Fruit fly (Drosophila melanogaster) whole organism, embryonic: ENCODE results near the gene Cad89D.

Source experiments
- Aef1 ChIP-seq: fragments of 200-800 bp; sonication (Bioruptor generic); IDR thresholded peaks from 3 replicates; pipeline ENCODE4 v1.3.6; 2022; ENCODE audit warnings: missing biosample characterization, missing genetic modification characterization
- CG10267 ChIP-seq: fragments of 200-800 bp; sonication (Bioruptor generic); optimal IDR thresholded peaks from 2 replicates; lab custom pipeline; 2018; ENCODE audit warnings: missing biosample characterization, mild to moderate bottlenecking, missing genetic modification characterization, moderate library complexity
- CG15514 ChIP-seq: fragments of 200-800 bp; sonication (Bioruptor generic); optimal IDR thresholded peaks from 3 replicates; lab custom pipeline; 2017; ENCODE audit warnings: missing biosample characterization, missing genetic modification characterization, mild to moderate bottlenecking, moderate library complexity, missing genetic modification reagents
- CG1602 ChIP-seq: fragments of 200-800 bp; sonication (Bioruptor generic); optimal IDR thresholded peaks from 3 replicates; lab custom pipeline; 2016; ENCODE audit warnings: missing biosample characterization, missing genetic modification characterization
- CG2199 ChIP-seq: fragments of 200-800 bp; sonication (Bioruptor generic); IDR thresholded peaks from 3 replicates; pipeline ENCODE4 v1.3.6; 2022; ENCODE audit warnings: missing biosample characterization, missing genetic modification characterization
- CG30020 ChIP-seq: fragments of 200-800 bp; optimal IDR thresholded peaks from 2 replicates; lab custom pipeline; 2019; ENCODE audit warnings: missing biosample characterization, mild to moderate bottlenecking, missing genetic modification characterization, moderate library complexity
- CG31365 ChIP-seq: fragments of 200-800 bp; sonication (Bioruptor generic); optimal IDR thresholded peaks from 2 replicates; lab custom pipeline; 2018; ENCODE audit warnings: missing biosample characterization, mild to moderate bottlenecking, missing genetic modification characterization
- CG32532 ChIP-seq: fragments of 200-800 bp; sonication (Bioruptor generic); IDR thresholded peaks from 2 replicates; pipeline ENCODE4 v1.3.6; 2022; ENCODE audit warnings: missing biosample characterization, missing genetic modification characterization
- CG34224 ChIP-seq: fragments of 200-800 bp; sonication (Bioruptor generic); IDR thresholded peaks from 3 replicates; pipeline ENCODE4 v1.3.6; 2022; ENCODE audit warnings: missing biosample characterization, missing genetic modification characterization; ENCODE audit not compliant: partially characterized antibody
- CG4820 ChIP-seq: fragments of 200-800 bp; sonication (Bioruptor generic); optimal IDR thresholded peaks from 3 replicates; lab custom pipeline; 2016; ENCODE audit warnings: missing biosample characterization, missing genetic modification characterization
- CG6272 ChIP-seq: fragments of 200-800 bp; sonication (Bioruptor generic); IDR thresholded peaks from 2 replicates; pipeline ENCODE4 v1.3.6; 2022; ENCODE audit warnings: missing biosample characterization, missing genetic modification characterization
- CG6683 ChIP-seq: fragments of 200-800 bp; sonication (Bioruptor generic); optimal IDR thresholded peaks from 2 replicates; lab custom pipeline; 2017; ENCODE audit warnings: missing biosample characterization, mild to moderate bottlenecking, missing genetic modification characterization, missing genetic modification reagents
- CG6689 ChIP-seq: fragments of 200-800 bp; sonication (Bioruptor generic); IDR thresholded peaks from 2 replicates; pipeline ENCODE4 v1.3.6; 2022; ENCODE audit warnings: missing biosample characterization, missing genetic modification characterization
- CG6854 ChIP-seq: fragments of 200-800 bp; sonication (Bioruptor generic); optimal IDR thresholded peaks from 3 replicates; lab custom pipeline; 2017; ENCODE audit warnings: missing biosample characterization, mild to moderate bottlenecking, missing genetic modification characterization
- CG7839 ChIP-seq: fragments of 200-800 bp; sonication (Bioruptor generic); optimal IDR thresholded peaks from 3 replicates; lab custom pipeline; 2018; ENCODE audit warnings: missing biosample characterization, mild to moderate bottlenecking, missing genetic modification characterization, moderate library complexity
- CG7928 ChIP-seq: fragments of 200-800 bp; sonication (Bioruptor generic); optimal IDR thresholded peaks from 2 replicates; lab custom pipeline; 2017; ENCODE audit warnings: missing biosample characterization, mild to moderate bottlenecking, missing genetic modification characterization
- CG9437 ChIP-seq: fragments of 200-800 bp; sonication (Bioruptor generic); optimal IDR thresholded peaks from 2 replicates; lab custom pipeline; 2018; ENCODE audit warnings: missing biosample characterization, mild to moderate bottlenecking, missing genetic modification characterization
- CG9727 ChIP-seq: fragments of 200-800 bp; sonication (Bioruptor generic); optimal IDR thresholded peaks from 3 replicates; lab custom pipeline; 2017; ENCODE audit warnings: missing biosample characterization, mild to moderate bottlenecking, missing genetic modification characterization
- Camta ChIP-seq: fragments of 200-800 bp; sonication (Bioruptor generic); optimal IDR thresholded peaks from 2 replicates; lab custom pipeline; 2016; ENCODE audit warnings: missing biosample characterization, missing genetic modification characterization
- D19A ChIP-seq: fragments of 200-800 bp; optimal IDR thresholded peaks from 3 replicates; lab custom pipeline; 2019; ENCODE audit warnings: missing biosample characterization, mild to moderate bottlenecking, missing genetic modification characterization, moderate library complexity
- Dref ChIP-seq: fragments of 200-800 bp; sonication (Bioruptor generic); IDR thresholded peaks from 2 replicates; pipeline ENCODE4 v1.3.6; 2022; ENCODE audit warnings: missing biosample characterization, missing genetic modification characterization
- Drgx ChIP-seq: fragments of 200-800 bp; sonication (Bioruptor generic); IDR thresholded peaks from 2 replicates; pipeline ENCODE4 v1.3.6; 2022; ENCODE audit warnings: missing biosample characterization, missing genetic modification characterization
- E2f1 ChIP-seq: fragments of 200-800 bp; sonication (Bioruptor generic); IDR thresholded peaks from 2 replicates; pipeline ENCODE4 v1.3.6; 2022; ENCODE audit warnings: missing biosample characterization, missing genetic modification characterization
- HmgZ ChIP-seq: fragments of 200-800 bp; sonication (Bioruptor generic); optimal IDR thresholded peaks from 2 replicates; lab custom pipeline; 2018; ENCODE audit warnings: missing biosample characterization, mild to moderate bottlenecking, missing genetic modification characterization
- Hmr ChIP-seq: fragments of 200-800 bp; sonication (Bioruptor generic); optimal IDR thresholded peaks from 3 replicates; lab custom pipeline; 2017; ENCODE audit warnings: mild to moderate bottlenecking, missing biosample characterization, missing genetic modification reagents, missing genetic modification characterization
- Hsf ChIP-seq: fragments of 200-800 bp; sonication (Bioruptor generic); optimal IDR thresholded peaks from 3 replicates; lab custom pipeline; 2016; ENCODE audit warnings: missing biosample characterization, missing genetic modification characterization
- Lhr ChIP-seq: fragments of 200-800 bp; sonication (Bioruptor generic); optimal IDR thresholded peaks from 3 replicates; lab custom pipeline; 2017; ENCODE audit warnings: mild to moderate bottlenecking, missing biosample characterization, missing genetic modification reagents, missing genetic modification characterization
- Lim3 ChIP-seq: fragments of 200-800 bp; sonication (Bioruptor generic); IDR thresholded peaks from 2 replicates; pipeline ENCODE4 v1.3.6; 2022; ENCODE audit warnings: missing biosample characterization, missing genetic modification characterization
- NC2α ChIP-seq: fragments of 200-800 bp; sonication (Bioruptor generic); optimal IDR thresholded peaks from 2 replicates; lab custom pipeline; 2016; ENCODE audit warnings: missing biosample characterization, missing genetic modification characterization
- NfI ChIP-seq: fragments of 200-800 bp; sonication (Bioruptor generic); optimal IDR thresholded peaks from 3 replicates; lab custom pipeline; 2018; ENCODE audit warnings: missing biosample characterization, mild to moderate bottlenecking, missing genetic modification characterization, moderate library complexity
- Rx ChIP-seq: fragments of 200-800 bp; sonication (Bioruptor generic); IDR thresholded peaks from 2 replicates; pipeline ENCODE4 v1.3.6; 2022; ENCODE audit warnings: missing biosample characterization, missing genetic modification characterization
- ara ChIP-seq: fragments of 200-800 bp; sonication (Bioruptor generic); IDR thresholded peaks from 2 replicates; pipeline ENCODE4 v1.3.6; 2022; ENCODE audit warnings: missing biosample characterization, missing genetic modification characterization
- az2 ChIP-seq: fragments of 200-800 bp; sonication (Bioruptor generic); optimal IDR thresholded peaks from 3 replicates; lab custom pipeline; 2016; ENCODE audit warnings: missing biosample characterization, missing genetic modification characterization
- bbx ChIP-seq: fragments of 200-800 bp; sonication (Bioruptor generic); IDR thresholded peaks from 2 replicates; pipeline ENCODE4 v1.3.6; 2022; ENCODE audit warnings: missing biosample characterization, missing genetic modification characterization; ENCODE audit not compliant: partially characterized antibody
- bcd ChIP-seq: fragments of 200-800 bp; sonication (Bioruptor generic); optimal IDR thresholded peaks from 2 replicates; lab custom pipeline; 2017; ENCODE audit warnings: missing biosample characterization, mild to moderate bottlenecking, missing genetic modification characterization
- btn ChIP-seq: fragments of 200-800 bp; sonication (Bioruptor generic); optimal IDR thresholded peaks from 2 replicates; lab custom pipeline; 2016; ENCODE audit warnings: missing biosample characterization, missing genetic modification characterization
- cato ChIP-seq: fragments of 200-800 bp; sonication (Bioruptor generic); optimal IDR thresholded peaks from 2 replicates; lab custom pipeline; 2016; ENCODE audit warnings: missing biosample characterization, missing genetic modification characterization, borderline replicate concordance
- caup ChIP-seq: fragments of 200-800 bp; sonication (Bioruptor generic); optimal IDR thresholded peaks from 3 replicates; lab custom pipeline; 2017; ENCODE audit warnings: missing biosample characterization, mild to moderate bottlenecking, missing genetic modification characterization, moderate library complexity; ENCODE audit not compliant: severe bottlenecking
- chm ChIP-seq: fragments of 200-800 bp; sonication (Bioruptor generic); IDR thresholded peaks from 2 replicates; pipeline ENCODE4 v1.3.6; 2022; ENCODE audit warnings: missing biosample characterization, missing genetic modification characterization
- chn ChIP-seq: fragments of 200-800 bp; sonication (Bioruptor generic); optimal IDR thresholded peaks from 2 replicates; lab custom pipeline; 2016; ENCODE audit warnings: missing biosample characterization, missing genetic modification characterization
- corto ChIP-seq: fragments of 200-800 bp; sonication (Bioruptor generic); optimal IDR thresholded peaks from 2 replicates; lab custom pipeline; 2016; ENCODE audit warnings: missing biosample characterization, mild to moderate bottlenecking, missing genetic modification characterization, moderate library complexity
- danr ChIP-seq: fragments of 200-800 bp; sonication (Bioruptor generic); IDR thresholded peaks from 2 replicates; pipeline ENCODE4 v1.3.6; 2022; ENCODE audit warnings: missing biosample characterization, missing genetic modification characterization
- dimm ChIP-seq: fragments of 200-800 bp; sonication (Bioruptor generic); IDR thresholded peaks from 2 replicates; pipeline ENCODE4 v1.3.6; 2022; ENCODE audit warnings: missing biosample characterization, missing genetic modification characterization
- ems ChIP-seq: fragments of 200-800 bp; sonication (Bioruptor generic); optimal IDR thresholded peaks from 3 replicates; lab custom pipeline; 2016; ENCODE audit warnings: missing biosample characterization, missing genetic modification characterization
- gce ChIP-seq: fragments of 200-800 bp; sonication (Bioruptor generic); IDR thresholded peaks from 3 replicates; pipeline ENCODE4 v1.3.6; 2022; ENCODE audit warnings: missing biosample characterization, missing genetic modification characterization
- insv ChIP-seq, 2 experiments: fragments of 200-800 bp; sonication (Bioruptor generic); optimal IDR thresholded peaks; 3 replicates each; lab custom pipeline; 2016 to 2018; ENCODE audit warnings: missing biosample characterization in 2 of 2, missing genetic modification characterization in 2 of 2
- luna ChIP-seq: fragments of 200-800 bp; sonication (Bioruptor generic); optimal IDR thresholded peaks from 2 replicates; lab custom pipeline; 2016; ENCODE audit warnings: missing biosample characterization, missing genetic modification characterization
- pnt ChIP-seq: fragments of 200-800 bp; sonication (Bioruptor generic); optimal IDR thresholded peaks from 3 replicates; lab custom pipeline; 2016; ENCODE audit warnings: missing biosample characterization, missing genetic modification characterization
- sob ChIP-seq: fragments of 200-800 bp; sonication (Bioruptor generic); IDR thresholded peaks from 2 replicates; pipeline ENCODE4 v1.3.6; 2022; ENCODE audit warnings: missing biosample characterization, missing genetic modification characterization
- unc-4 ChIP-seq: fragments of 200-800 bp; sonication (Bioruptor generic); IDR thresholded peaks from 2 replicates; pipeline ENCODE4 v1.3.6; 2022; ENCODE audit warnings: missing biosample characterization, missing genetic modification characterization; ENCODE audit not compliant: partially characterized antibody
- z ChIP-seq: fragments of 200-800 bp; sonication (Bioruptor generic); IDR thresholded peaks from 3 replicates; pipeline ENCODE4 v1.3.6; 2022; ENCODE audit warnings: missing biosample characterization, missing genetic modification characterization

Cad89D gene

dm6 chr3R:16441367-16441923 is 53.8 kb downstream of the Cad89D start, which contains the start of gene ema (continued):
- no peak for TF ChIP-seq Drgx
- TF ChIP-seq NfI (GFP tag; lab: Kevin White, UChicago), result peak; percentile 11
- no peak for TF ChIP-seq chm (GFP tag; lab: Robert Waterston, UW)
- no peak for TF ChIP-seq CG9437 (GFP tag; lab: Kevin White, UChicago)
- TF ChIP-seq ems (GFP tag; lab: Kevin White, UChicago), result no peak
- TF ChIP-seq pnt (GFP tag; lab: Kevin White, UChicago), result no peak
- no peak for TF ChIP-seq dimm (GFP tag; lab: Robert Waterston, UW)
- no peak for TF ChIP-seq CG7839 (tag; lab: Kevin White, UChicago)
- TF ChIP-seq az2 (GFP tag; lab: Kevin White, UChicago), result no peak
- peak; percentile 53; the same call in 1 of the 3 replicates for TF ChIP-seq CG34224 (GFP tag; lab: Robert Waterston, UW)
- no peak for TF ChIP-seq corto (GFP tag; lab: Kevin White, UChicago)
- TF ChIP-seq Dref, result peak; percentile 81
- TF ChIP-seq Hmr (GFP tag; lab: Kevin White, UChicago), result no peak
- TF ChIP-seq HmgZ (tag; lab: Kevin White, UChicago), result peak; percentile 57
- no peak for TF ChIP-seq CG6683 (GFP tag; lab: Kevin White, UChicago)
- TF ChIP-seq z (GFP tag; lab: Robert Waterston, UW), result no peak
- TF ChIP-seq Camta (GFP tag; lab: Kevin White, UChicago), result no peak
- peak; percentile 98 for TF ChIP-seq CG15514
- no peak for TF ChIP-seq chn
- no peak for TF ChIP-seq CG2199
- no peak for TF ChIP-seq CG4820 (GFP tag; lab: Kevin White, UChicago)
- no peak for TF ChIP-seq insv (GFP tag; optimal IDR thresholded peaks at IDR 0.05; lab: Kevin White, UChicago)
- peak; percentile 15 for TF ChIP-seq CG30020
- TF ChIP-seq CG32532 (GFP tag; lab: Robert Waterston, UW), result peak; percentile 54; the same call in 1 of the 2 replicates
- TF ChIP-seq Aef1 (GFP tag; lab: Robert Waterston, UW), result no peak
- peak; percentile 39 for TF ChIP-seq Hsf (GFP tag; lab: Kevin White, UChicago)
- 0 out of 2 replicates have a peak, but pooled peaks have one; percentile 9 for TF ChIP-seq CG6272 (GFP tag; lab: Robert Waterston, UW)
- TF ChIP-seq D19A (tag; lab: Kevin White, UChicago), result no peak
- TF ChIP-seq luna, result no peak
- TF ChIP-seq Lim3 (GFP tag; lab: Robert Waterston, UW), result no peak
- TF ChIP-seq sob (GFP tag; lab: Robert Waterston, UW), result no peak
- no peak for TF ChIP-seq NC2α (GFP tag; lab: Kevin White, UChicago)
- no peak for TF ChIP-seq gce (GFP tag; lab: Robert Waterston, UW)
- no peak for TF ChIP-seq CG7928
- TF ChIP-seq CG31365 (tag; lab: Kevin White, UChicago), result no peak
- no peak for TF ChIP-seq btn (GFP tag; lab: Kevin White, UChicago)
- no peak for TF ChIP-seq CG6854
- TF ChIP-seq caup (GFP tag; lab: Kevin White, UChicago), result no peak
- peak; percentile 52; the same call in 1 of the 2 replicates for TF ChIP-seq bbx (GFP tag; lab: Robert Waterston, UW)
- 0 out of 2 replicates have a peak, but pooled peaks have one; percentile 32 for TF ChIP-seq unc-4
- no peak for TF ChIP-seq danr (GFP tag; lab: Robert Waterston, UW)
- TF ChIP-seq CG10267, result peak; percentile 29
- TF ChIP-seq ara (GFP tag; lab: Robert Waterston, UW), result no peak
- no peak for TF ChIP-seq cato (GFP tag; lab: Kevin White, UChicago)
- no peak for TF ChIP-seq CG9727 (GFP tag; lab: Kevin White, UChicago)
- TF ChIP-seq CG6689 (GFP tag; lab: Robert Waterston, UW), result no peak
- TF ChIP-seq CG1602, result no peak
- no peak for TF ChIP-seq Rx (GFP tag; lab: Robert Waterston, UW)
- TF ChIP-seq Lhr (GFP tag; lab: Kevin White, UChicago), result no peak
- TF ChIP-seq E2f1 (GFP tag; lab: Robert Waterston, UW), result no peak
- no peak for TF ChIP-seq bcd (GFP tag; lab: Kevin White, UChicago)
